Worm (Caenorhabditis elegans) whole organism, early embryonic: ENCODE results near the gene C18A11.2.

Source experiments
- aly-1 ChIP-seq: sonication (generic microtip); optimal IDR thresholded peaks from 2 replicates; lab custom pipeline; 2016; ENCODE audit warnings: missing genetic modification characterization, missing compliant biosample characterization
- ama-1 ChIP-seq: fragments of 150-350 bp; optimal IDR thresholded peaks from 2 replicates; lab custom pipeline; 2014
- hmbx-1 ChIP-seq: sonication (generic microtip); optimal IDR thresholded peaks from 2 replicates; lab custom pipeline; 2016; ENCODE audit warnings: mild to moderate bottlenecking, missing genetic modification characterization, missing compliant biosample characterization
- hmg-4 ChIP-seq: fragments of 200-800 bp; sonication (Bioruptor generic); optimal IDR thresholded peaks from 2 replicates; lab custom pipeline; 2018; ENCODE audit warnings: mild to moderate bottlenecking, missing genetic modification characterization, missing compliant biosample characterization
- hnd-1 ChIP-seq: sonication (generic microtip); optimal IDR thresholded peaks from 2 replicates; lab custom pipeline; 2016; ENCODE audit warnings: missing genetic modification characterization, missing compliant biosample characterization
- pes-1 ChIP-seq: fragments of 200-800 bp; sonication (Bioruptor generic); IDR thresholded peaks from 2 replicates; pipeline ENCODE4 v1.3.6; 2022; ENCODE audit warnings: missing genetic modification reagents, missing genetic modification characterization, missing compliant biosample characterization
- tbx-11 ChIP-seq: fragments of 200-800 bp; sonication (Bioruptor generic); IDR thresholded peaks from 2 replicates; pipeline ENCODE4 v1.3.6; 2022; ENCODE audit warnings: missing genetic modification characterization, missing compliant biosample characterization

DNA sequence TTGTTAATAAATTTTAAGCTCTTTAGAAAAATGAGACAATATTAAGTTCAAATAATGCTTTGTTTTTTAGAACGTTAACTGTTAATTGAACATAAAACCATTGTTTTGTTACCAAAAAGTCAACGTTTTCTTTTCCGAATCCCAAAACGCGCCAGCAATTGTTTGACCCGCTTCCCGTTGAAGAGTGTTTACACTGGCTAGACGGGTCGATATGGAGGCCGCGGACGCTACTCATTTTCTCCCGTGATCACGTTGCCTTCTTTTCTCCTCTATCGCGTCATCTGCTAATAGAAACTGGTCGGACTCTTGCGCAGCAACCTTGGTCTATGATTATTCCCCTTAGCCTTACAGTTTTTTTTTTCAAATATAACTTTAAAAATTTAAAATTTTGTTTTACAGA, 38.3 kb upstream of the C18A11.2 start, which contains the start of gene C34D10.1:
- TF ChIP-seq hmg-4 (peak; percentile 28), ama-1 (lab: Kevin White, UChicago) (no peak), hmbx-1 (tag; lab: Kevin White, UChicago) (no peak), tbx-11 (GFP tag; lab: Robert Waterston, UW) (no peak), aly-1 (tag; lab: Kevin White, UChicago) (no peak), pes-1 (no peak), hnd-1 (tag; lab: Kevin White, UChicago) (no peak)
